Worm (Caenorhabditis elegans) whole organism, late embryonic: ENCODE measurements around the gene W06G6.11.
"Not testable (repeated sequence)": the region's sequence is repeated elsewhere in the genome, so short reads cannot be mapped to it uniquely, and the experiment has no call there.

Experiments used
- C08G9.2 ChIP-seq: sonication (generic microtip); optimal IDR thresholded peaks from 2 replicates; lab custom pipeline; 2016; ENCODE audit warnings: mild to moderate bottlenecking, missing genetic modification characterization, moderate library complexity, missing compliant biosample characterization
- T23F11.4 ChIP-seq: fragments of 200-800 bp; sonication (Bioruptor generic); optimal IDR thresholded peaks from 2 replicates; lab custom pipeline; 2018; ENCODE audit warnings: mild to moderate bottlenecking, missing genetic modification characterization, missing compliant biosample characterization
- Y22D7AL.16 ChIP-seq: sonication (generic microtip); optimal IDR thresholded peaks from 2 replicates; lab custom pipeline; 2016; ENCODE audit warnings: missing genetic modification characterization, missing compliant biosample characterization
- ama-1 ChIP-seq: fragments of 150-350 bp; optimal IDR thresholded peaks from 2 replicates; lab custom pipeline; 2014
- ceh-19 ChIP-seq: fragments of 200-800 bp; sonication (Bioruptor generic); optimal IDR thresholded peaks from 2 replicates; lab custom pipeline; 2018; ENCODE audit warnings: mild to moderate bottlenecking, missing genetic modification characterization, missing compliant biosample characterization
- ceh-22 ChIP-seq: sonication (generic microtip); optimal IDR thresholded peaks from 2 replicates; lab custom pipeline; 2017; ENCODE audit warnings: missing biosample characterization, missing genetic modification characterization
- ceh-24 ChIP-seq: sonication (generic microtip); optimal IDR thresholded peaks from 2 replicates; lab custom pipeline; 2016; ENCODE audit warnings: mild to moderate bottlenecking, missing genetic modification characterization, missing compliant biosample characterization
- ceh-30 ChIP-seq: fragments of 150-350 bp; optimal IDR thresholded peaks from 2 replicates; lab custom pipeline; 2014; ENCODE audit warnings: missing biosample characterization, missing genetic modification characterization
- ceh-31 ChIP-seq: sonication (generic microtip); optimal IDR thresholded peaks from 2 replicates; lab custom pipeline; 2016; ENCODE audit warnings: missing genetic modification characterization, missing compliant biosample characterization
- ceh-48 ChIP-seq: sonication (generic microtip); optimal IDR thresholded peaks from 2 replicates; lab custom pipeline; 2016; ENCODE audit warnings: missing genetic modification characterization, inconsistent platforms, missing compliant biosample characterization
- ceh-6 ChIP-seq: fragments of 200-800 bp; sonication (Bioruptor generic); optimal IDR thresholded peaks from 2 replicates; lab custom pipeline; 2018; ENCODE audit warnings: mild to moderate bottlenecking, missing genetic modification characterization, missing compliant biosample characterization
- che-1 ChIP-seq: sonication (generic microtip); optimal IDR thresholded peaks from 2 replicates; lab custom pipeline; 2016; ENCODE audit warnings: mild to moderate bottlenecking, missing genetic modification characterization, missing compliant biosample characterization
- dmd-4 ChIP-seq: sonication (generic microtip); optimal IDR thresholded peaks from 2 replicates; lab custom pipeline; 2016; ENCODE audit warnings: borderline replicate concordance, missing genetic modification characterization, missing compliant biosample characterization
- dve-1 ChIP-seq: sonication (generic microtip); optimal IDR thresholded peaks from 2 replicates; lab custom pipeline; 2017; ENCODE audit warnings: antibody characterized with exemption, mild to moderate bottlenecking, missing genetic modification characterization, missing compliant biosample characterization
- elt-4 ChIP-seq: sonication (generic microtip); optimal IDR thresholded peaks from 2 replicates; lab custom pipeline; 2016; ENCODE audit warnings: missing genetic modification characterization, missing compliant biosample characterization
- fax-1 ChIP-seq: sonication (generic microtip); optimal IDR thresholded peaks from 2 replicates; lab custom pipeline; 2016; ENCODE audit warnings: missing genotype, missing genetic modification characterization, missing compliant biosample characterization
- gmeb-2 ChIP-seq: sonication (generic microtip); optimal IDR thresholded peaks from 2 replicates; lab custom pipeline; 2016; ENCODE audit warnings: missing genetic modification characterization, inconsistent platforms, missing compliant biosample characterization
- hlh-13 ChIP-seq: fragments of 200-800 bp; sonication (Bioruptor generic); optimal IDR thresholded peaks from 2 replicates; lab custom pipeline; 2018; ENCODE audit warnings: mild to moderate bottlenecking, missing genetic modification characterization, missing compliant biosample characterization
- hlh-30 ChIP-seq: sonication (generic microtip); optimal IDR thresholded peaks from 2 replicates; lab custom pipeline; 2017; ENCODE audit warnings: antibody characterized with exemption, missing genetic modification characterization, missing compliant biosample characterization; ENCODE audit not compliant: insufficient read depth
- hlh-6 ChIP-seq: sonication (generic microtip); optimal IDR thresholded peaks from 2 replicates; lab custom pipeline; 2016; ENCODE audit warnings: missing genotype, missing genetic modification characterization, missing compliant biosample characterization
- hlh-8 ChIP-seq: sonication (generic microtip); optimal IDR thresholded peaks from 2 replicates; lab custom pipeline; 2016; ENCODE audit warnings: missing genotype, missing genetic modification characterization, missing compliant biosample characterization
- madf-2 ChIP-seq: sonication (generic microtip); optimal IDR thresholded peaks from 2 replicates; lab custom pipeline; 2017; ENCODE audit warnings: missing genetic modification characterization, missing compliant biosample characterization
- nfya-1 ChIP-seq: sonication (generic microtip); optimal IDR thresholded peaks from 2 replicates; lab custom pipeline; 2017; ENCODE audit warnings: missing genetic modification characterization, mild to moderate bottlenecking, missing compliant biosample characterization, antibody characterized with exemption, moderate library complexity
- npax-4 ChIP-seq: sonication (generic microtip); optimal IDR thresholded peaks from 2 replicates; lab custom pipeline; 2016; ENCODE audit warnings: missing genetic modification characterization, missing compliant biosample characterization
- odd-2 ChIP-seq: sonication (generic microtip); optimal IDR thresholded peaks from 2 replicates; lab custom pipeline; 2017; ENCODE audit warnings: antibody characterized with exemption, mild to moderate bottlenecking, missing genetic modification characterization, missing compliant biosample characterization
- pat-9 ChIP-seq: fragments of 200-800 bp; sonication (Bioruptor generic); optimal IDR thresholded peaks from 2 replicates; lab custom pipeline; 2018; ENCODE audit warnings: mild to moderate bottlenecking, missing genetic modification characterization, moderate library complexity, missing compliant biosample characterization
- pha-2 ChIP-seq: sonication (generic microtip); optimal IDR thresholded peaks from 2 replicates; lab custom pipeline; 2017; ENCODE audit warnings: mild to moderate bottlenecking, missing genetic modification characterization, missing compliant biosample characterization
- pqm-1 ChIP-seq: sonication (generic microtip); optimal IDR thresholded peaks from 2 replicates; lab custom pipeline; 2016; ENCODE audit warnings: missing genetic modification characterization, missing compliant biosample characterization
- rnt-1 ChIP-seq: sonication (generic microtip); optimal IDR thresholded peaks from 2 replicates; lab custom pipeline; 2016; ENCODE audit warnings: missing genetic modification characterization, missing compliant biosample characterization
- sdc-2 ChIP-seq: sonication (generic microtip); optimal IDR thresholded peaks from 2 replicates; lab custom pipeline; 2016; ENCODE audit warnings: missing genotype, missing genetic modification characterization, missing compliant biosample characterization
- syd-9 ChIP-seq: sonication (generic microtip); optimal IDR thresholded peaks from 2 replicates; lab custom pipeline; 2016; ENCODE audit warnings: mild to moderate bottlenecking, missing genetic modification characterization, moderate library complexity, missing compliant biosample characterization
- ttx-3 ChIP-seq: sonication (generic microtip); optimal IDR thresholded peaks from 2 replicates; lab custom pipeline; 2016; ENCODE audit warnings: missing genetic modification reagents, missing genetic modification characterization, missing compliant biosample characterization
- unc-3 ChIP-seq, 2 experiments: fragments of 200-800 bp in 1 of 2; sonication (Bioruptor generic) in 1 of 2; sonication (generic microtip) in 1 of 2; conservative IDR thresholded peaks in 1 of 2; optimal IDR thresholded peaks in 1 of 2; 2 replicates each; pipeline versions ENCODE4 v1.3.6 to Lab custom; 2016 to 2022; ENCODE audit warnings: missing compliant biosample characterization in 2 of 2, missing genetic modification characterization in 2 of 2, missing genetic modification reagents in 1 of 2
- unc-55 ChIP-seq: sonication (generic microtip); optimal IDR thresholded peaks from 2 replicates; lab custom pipeline; 2017; ENCODE audit warnings: missing biosample characterization, missing genetic modification reagents, missing genetic modification characterization
- zip-5 ChIP-seq: sonication (generic microtip); optimal IDR thresholded peaks from 2 replicates; lab custom pipeline; 2016; ENCODE audit warnings: missing genetic modification characterization, missing compliant biosample characterization

Gene W06G6.11

ce11 chrV:16649200-16649599 is at the start of gene W06G6.11:
Gene W06G6.11 (minus strand): TSS chrV:16649300.
- not testable (repeated sequence) for TF ChIP-seq ceh-31 (tag; lab: Kevin White, UChicago); dmd-4; che-1 (tag; lab: Kevin White, UChicago)
- TF ChIP-seq, all 69 proteins: peak for 0; not testable (repeated sequence) for 69

- TF ChIP-seq ceh-6 (GFP tag; lab: Kevin White, UChicago) (no peak), syd-9 (no peak), elt-4 (tag; lab: Kevin White, UChicago) (no peak), hlh-8 (no peak), nfya-1 (tag; lab: Kevin White, UChicago) (no peak), ceh-31 (tag; lab: Kevin White, UChicago) (no peak), unc-3 (GFP tag; conservative IDR thresholded peaks at IDR 0.05; lab: Robert Waterston, UW) (no peak), unc-3 (tag; optimal IDR thresholded peaks at IDR 0.05; lab: Kevin White, UChicago) (no peak), pat-9 (tag; lab: Kevin White, UChicago) (no peak), zip-5 (tag; lab: Kevin White, UChicago) (no peak), T23F11.4 (GFP tag; lab: Kevin White, UChicago) (no peak), odd-2 (tag; lab: Kevin White, UChicago) (no peak), dve-1 (no peak), ceh-22 (tag; lab: Kevin White, UChicago) (no peak), ama-1 (lab: Kevin White, UChicago) (no peak), madf-2 (tag; lab: Kevin White, UChicago) (no peak), hlh-6 (no peak), pqm-1 (tag; lab: Kevin White, UChicago) (no peak)
Measured at ce11 chrV:16697178-16697577, 48.1 kb upstream of the W06G6.11 start, which contains the start of gene srw-41. Gene srw-41 (plus strand): TSS chrV:16697478.

DNA sequence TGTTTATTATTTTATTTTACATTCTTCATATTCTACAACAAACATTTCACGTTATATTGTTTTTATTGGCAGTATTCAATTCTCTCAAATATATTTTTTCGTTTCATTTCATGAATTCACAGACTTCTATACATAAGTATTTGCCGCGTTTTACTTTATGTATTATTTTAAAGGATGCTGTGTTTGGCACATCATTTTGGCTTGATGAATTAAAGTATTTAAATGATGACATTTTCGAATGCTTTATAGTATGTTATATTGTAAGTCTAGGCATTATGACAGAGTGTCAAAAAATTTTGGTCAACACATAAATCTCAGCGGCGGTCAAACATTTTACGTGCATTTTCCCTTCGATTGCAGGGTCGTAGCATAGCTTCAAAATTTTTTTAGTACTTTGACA is 46.4 kb upstream of the W06G6.11 start:
- TF ChIP-seq pha-2 (tag; lab: Kevin White, UChicago) = no peak
- no peak for TF ChIP-seq ceh-30 (tag; lab: Kevin White, UChicago)
- TF ChIP-seq sdc-2 = no peak
- TF ChIP-seq hlh-30 = no peak
- TF ChIP-seq Y22D7AL.16 = no peak
- TF ChIP-seq C08G9.2 (tag; lab: Kevin White, UChicago) = no peak
- no peak for TF ChIP-seq ceh-19
- TF ChIP-seq che-1 (tag; lab: Kevin White, UChicago) = no peak
- TF ChIP-seq elt-4 (tag; lab: Kevin White, UChicago) = no peak
- TF ChIP-seq hlh-13 (GFP tag; lab: Kevin White, UChicago) = no peak
- no peak for TF ChIP-seq nfya-1 (tag; lab: Kevin White, UChicago)
- TF ChIP-seq unc-55 (GFP tag; lab: Kevin White, UChicago) = no peak
- no peak for TF ChIP-seq T23F11.4 (GFP tag; lab: Kevin White, UChicago)
- TF ChIP-seq gmeb-2 = no peak
- no peak for TF ChIP-seq npax-4 (tag; lab: Kevin White, UChicago)
- no peak for TF ChIP-seq hlh-6

- no peak for TF ChIP-seq fax-1 (tag; lab: Kevin White, UChicago)
- TF ChIP-seq ceh-31 (tag; lab: Kevin White, UChicago) = no peak
- no peak for TF ChIP-seq syd-9
- TF ChIP-seq rnt-1 (tag; lab: Kevin White, UChicago) = no peak
- TF ChIP-seq ceh-24 (tag; lab: Kevin White, UChicago) = no peak
- TF ChIP-seq ceh-48 (tag; lab: Kevin White, UChicago) = no peak
- TF ChIP-seq ttx-3 (tag; lab: Kevin White, UChicago) = no peak
Measured at ce11 chrV:16694538-16694937, 45.4 kb upstream of the W06G6.11 start, which contains the start of gene srz-101. Gene srz-101 (plus strand): TSS chrV:16694838.
